Fruit fly (Drosophila melanogaster): ENCODE measurements around the gene pHCl-2.

- peak; percentile 70 for TF ChIP-seq OdsH (GFP tag; optimal IDR thresholded peaks at IDR 0.05)
- peak; percentile 90 for TF ChIP-seq dsx (GFP tag; optimal IDR thresholded peaks at IDR 0.05; ENCODE audit: poor library complexity, severe bottlenecking)
- peak; percentile 85 to 86 for TF ChIP-seq ss (GFP tag; optimal IDR thresholded peaks at IDR 0.05)
- TF ChIP-seq Hr4 (GFP tag; optimal IDR thresholded peaks at IDR 0.05) = peak; percentile 61
- TF ChIP-seq CG16779 (tag; optimal IDR thresholded peaks at IDR 0.05) = peak; percentile 63
- TF ChIP-seq CG11294 (GFP tag; IDR thresholded peaks at IDR 0.05) = no peak
- TF ChIP-seq Sox15 (GFP tag; optimal IDR thresholded peaks at IDR 0.05) = peak; percentile 21
- no peak for TF ChIP-seq CG6854 (GFP tag; optimal IDR thresholded peaks at IDR 0.05)
- TF ChIP-seq cyc (GFP tag; optimal IDR thresholded peaks at IDR 0.05) = peak; percentile 39
Measured at dm6 chr3R:31329809-31330208, 24.6 kb upstream of the pHCl-2 start.
